Worm (Caenorhabditis elegans): Measurements from ENCODE around the gene frpr-1.

DNA sequence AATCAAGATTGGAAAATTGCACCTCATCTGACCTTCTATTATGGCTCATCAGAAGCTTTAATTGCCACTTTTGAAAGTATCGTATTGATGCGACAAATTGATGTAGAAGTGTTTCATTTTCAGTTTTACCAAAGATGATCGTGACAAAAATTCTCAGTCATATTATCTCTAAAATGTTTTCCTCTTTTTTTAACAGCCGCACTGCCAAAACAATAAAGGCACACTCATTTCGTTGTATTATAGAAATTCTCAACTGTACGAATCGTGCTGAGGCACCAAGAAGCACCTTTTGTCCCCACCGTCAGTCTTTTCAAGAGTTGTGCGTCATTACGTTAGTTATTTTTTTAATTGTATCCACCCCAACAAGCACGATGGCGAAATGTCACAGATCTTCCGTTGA is 21.5 kb downstream of the frpr-1 start, which contains the start of gene K07E3.9:
- TF ChIP-seq ama-1 (optimal IDR thresholded peaks at IDR 0.05) (no peak), ets-7 (tag; optimal IDR thresholded peaks at IDR 0.05) (no peak), hnd-1 (tag; optimal IDR thresholded peaks at IDR 0.05) (no peak), aly-1 (tag; optimal IDR thresholded peaks at IDR 0.05) (no peak), scrt-1 (GFP tag; IDR thresholded peaks at IDR 0.05) (no peak), tra-4 (tag; optimal IDR thresholded peaks at IDR 0.05) (no peak), hmbx-1 (tag; optimal IDR thresholded peaks at IDR 0.05) (no peak), tbx-37 (GFP tag; conservative IDR thresholded peaks at IDR 0.05) (no peak), ceh-13 (GFP tag; optimal IDR thresholded peaks at IDR 0.05) (no peak)
